Fruit fly (Drosophila melanogaster): ENCODE measurements around the gene 4E-T.

DNA sequence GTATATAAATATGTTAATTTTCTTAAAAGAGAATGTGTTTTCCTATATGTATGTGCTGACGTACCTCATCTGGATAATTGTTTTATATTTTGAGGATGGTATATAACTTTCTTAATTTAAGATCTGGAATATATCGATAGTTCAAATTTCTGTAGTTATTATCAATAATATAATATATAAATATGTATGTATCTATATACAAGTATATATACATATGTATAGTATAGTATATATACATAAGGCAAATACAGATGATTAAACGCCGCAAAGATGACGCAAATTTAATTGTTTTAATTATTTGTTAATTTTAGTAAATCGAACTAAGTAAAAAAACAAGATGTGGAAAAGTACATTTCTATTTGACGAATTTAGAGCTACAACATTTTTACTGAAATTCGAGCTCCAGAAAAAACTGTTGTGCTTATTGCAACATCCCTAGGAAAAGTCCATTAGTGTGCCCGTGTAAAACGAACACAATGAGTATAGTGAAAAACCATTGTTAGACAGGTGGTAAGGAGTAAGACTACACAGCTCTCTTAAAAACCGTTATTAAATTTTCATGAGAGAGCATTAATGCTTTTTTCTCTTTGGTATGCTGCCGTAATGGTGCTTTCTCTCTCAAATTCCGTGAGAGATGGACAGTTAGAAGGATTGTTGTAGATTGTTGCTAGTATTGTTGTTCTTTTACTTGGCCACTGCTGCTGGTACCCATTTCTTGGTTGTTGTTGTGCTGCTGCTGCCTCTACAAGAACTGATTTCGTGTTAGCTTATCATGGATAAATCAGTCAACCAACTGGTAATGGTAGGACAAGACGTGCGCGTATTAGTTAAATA is 21.9 kb downstream of the 4E-T start, which contains the start of gene mGluR:
- TF ChIP-seq CG8478 (optimal IDR thresholded peaks at IDR 0.05) (no peak), CTCF (optimal IDR thresholded peaks at IDR 0.05) (no peak)

Data from S2 (cell line).